Worm (Caenorhabditis elegans) whole organism, L4 larva: ENCODE data around the gene lys-8.

ENCODE experiments used
- D1046.2 ChIP-seq: fragments of 200-800 bp; sonication (Bioruptor generic); IDR thresholded peaks from 2 replicates; pipeline ENCODE4 v1.3.6; 2022; ENCODE audit warnings: missing genetic modification characterization, missing compliant biosample characterization
- F10B5.3 ChIP-seq: sonication (generic microtip); optimal IDR thresholded peaks from 2 replicates; lab custom pipeline; 2016; ENCODE audit warnings: mild to moderate bottlenecking, missing genetic modification characterization, missing compliant biosample characterization
- R02D3.7 ChIP-seq: fragments of 150-350 bp; sonication (generic microtip); optimal IDR thresholded peaks from 3 replicates; lab custom pipeline; 2014; ENCODE audit warnings: missing biosample characterization, missing genetic modification characterization
- Y75B8A.6 ChIP-seq: fragments of 200-800 bp; sonication (Bioruptor generic); IDR thresholded peaks from 2 replicates; pipeline ENCODE4 v1.3.6; 2022; ENCODE audit warnings: missing genetic modification reagents, missing genetic modification characterization, missing compliant biosample characterization
- aha-1 ChIP-seq: fragments of 150-350 bp; peaks from one replicate; lab custom pipeline; 2014; ENCODE audit warnings: missing biosample characterization, missing genetic modification characterization
- ama-1 ChIP-seq: fragments of 150-350 bp; optimal IDR thresholded peaks from 2 replicates; lab custom pipeline; 2014; ENCODE audit warnings: inconsistent platforms, mixed read lengths
- ces-1 ChIP-seq: fragments of 150-350 bp; sonication (generic microtip); optimal IDR thresholded peaks from 4 replicates; lab custom pipeline; 2014; ENCODE audit warnings: missing biosample characterization, missing genetic modification reagents, missing genetic modification characterization
- daf-16 ChIP-seq, 3 experiments: sonication (generic microtip); optimal IDR thresholded peaks; 2 replicates each; lab custom pipeline; 2016 to 2017; ENCODE audit warnings: missing genetic modification characterization in 3 of 3, missing genetic modification reagents in 3 of 3, mild to moderate bottlenecking in 2 of 3, missing compliant biosample characterization in 2 of 3, missing biosample characterization in 1 of 3, moderate library complexity in 1 of 3
- daf-8 ChIP-seq: fragments of 200-800 bp; sonication (Bioruptor generic); IDR thresholded peaks from 2 replicates; pipeline ENCODE4 v1.3.6; 2022; ENCODE audit warnings: missing genetic modification characterization, missing compliant biosample characterization
- dmd-6 ChIP-seq: fragments of 200-800 bp; sonication (Bioruptor generic); IDR thresholded peaks from 2 replicates; pipeline ENCODE4 v1.3.6; 2022; ENCODE audit warnings: missing genetic modification reagents, missing genetic modification characterization, missing compliant biosample characterization
- dve-1 ChIP-seq: sonication (generic microtip); optimal IDR thresholded peaks from 2 replicates; lab custom pipeline; 2017; ENCODE audit warnings: antibody characterized with exemption, mild to moderate bottlenecking, missing genetic modification characterization, missing compliant biosample characterization; ENCODE audit not compliant: insufficient read depth
- hlh-11 ChIP-seq: fragments of 200-800 bp; sonication (Bioruptor generic); optimal IDR thresholded peaks from 2 replicates; lab custom pipeline; 2018; ENCODE audit warnings: mild to moderate bottlenecking, missing genetic modification characterization, missing compliant biosample characterization
- hlh-30 ChIP-seq: sonication (generic microtip); optimal IDR thresholded peaks from 2 replicates; lab custom pipeline; 2017; ENCODE audit warnings: antibody characterized with exemption, mild to moderate bottlenecking, missing genetic modification characterization, missing compliant biosample characterization; ENCODE audit not compliant: insufficient read depth
- hmg-1.1 ChIP-seq: fragments of 200-800 bp; sonication (Bioruptor generic); IDR thresholded peaks from 2 replicates; pipeline ENCODE4 v1.3.6; 2022; ENCODE audit warnings: missing genetic modification reagents, missing genetic modification characterization, missing compliant biosample characterization
- jun-1 ChIP-seq: fragments of 150-350 bp; optimal IDR thresholded peaks from 2 replicates; lab custom pipeline; 2014; ENCODE audit warnings: missing biosample characterization, missing genetic modification reagents, missing genetic modification characterization
- lin-1 ChIP-seq: fragments of 200-800 bp; sonication (Bioruptor generic); IDR thresholded peaks from 2 replicates; pipeline ENCODE4 v1.3.6; 2022; ENCODE audit warnings: missing genetic modification reagents, missing genetic modification characterization, missing compliant biosample characterization
- lin-13 ChIP-seq: fragments of 150-350 bp; optimal IDR thresholded peaks from 2 replicates; lab custom pipeline; 2014; ENCODE audit warnings: missing biosample characterization, missing genetic modification reagents, missing genetic modification characterization
- lin-15B ChIP-seq: fragments of 150-350 bp; sonication (generic microtip); optimal IDR thresholded peaks from 3 replicates; lab custom pipeline; 2014; ENCODE audit warnings: missing biosample characterization, missing genetic modification characterization
- mdl-1 ChIP-seq, 2 experiments: fragments of 150-350 bp in 1 of 2; sonication (generic microtip) in 1 of 2; optimal IDR thresholded peaks; 2 replicates each; lab custom pipeline; 2014 to 2017; ENCODE audit warnings: missing biosample characterization in 2 of 2, missing genetic modification characterization in 2 of 2
- nhr-102 ChIP-seq: sonication (generic microtip); optimal IDR thresholded peaks from 2 replicates; lab custom pipeline; 2016; ENCODE audit warnings: mild to moderate bottlenecking, missing genetic modification characterization, moderate library complexity, missing compliant biosample characterization
- nhr-237 ChIP-seq: sonication (generic microtip); optimal IDR thresholded peaks from 2 replicates; lab custom pipeline; 2017; ENCODE audit warnings: missing biosample characterization, missing genetic modification characterization
- nhr-25 ChIP-seq: sonication (generic microtip); optimal IDR thresholded peaks from 2 replicates; lab custom pipeline; 2017; ENCODE audit warnings: missing genetic modification characterization, mild to moderate bottlenecking, missing compliant biosample characterization, antibody characterized with exemption, moderate library complexity, borderline replicate concordance; ENCODE audit not compliant: insufficient read depth
- nhr-28 ChIP-seq: fragments of 150-350 bp; optimal IDR thresholded peaks from 2 replicates; lab custom pipeline; 2014; ENCODE audit warnings: missing biosample characterization, missing genetic modification characterization
- nhr-77 ChIP-seq: fragments of 150-350 bp; optimal IDR thresholded peaks from 2 replicates; lab custom pipeline; 2014; ENCODE audit warnings: missing biosample characterization, missing genetic modification characterization
- pqm-1 ChIP-seq: sonication (generic microtip); optimal IDR thresholded peaks from 2 replicates; lab custom pipeline; 2017; ENCODE audit warnings: missing biosample characterization, missing genetic modification characterization
- rbr-2 ChIP-seq: sonication (generic microtip); optimal IDR thresholded peaks from 2 replicates; lab custom pipeline; 2016; ENCODE audit warnings: missing genotype, missing genetic modification characterization, missing compliant biosample characterization
- sdz-12 ChIP-seq: fragments of 200-800 bp; sonication (Bioruptor generic); optimal IDR thresholded peaks from 2 replicates; lab custom pipeline; 2018; ENCODE audit warnings: mild to moderate bottlenecking, missing genetic modification characterization, missing compliant biosample characterization
- set-16 ChIP-seq: fragments of 200-800 bp; sonication (Bioruptor generic); IDR thresholded peaks from 2 replicates; pipeline ENCODE4 v1.3.6; 2022; ENCODE audit warnings: missing genetic modification reagents, missing genetic modification characterization, missing compliant biosample characterization
- skn-1 ChIP-seq: fragments of 150-350 bp; optimal IDR thresholded peaks from 2 replicates; lab custom pipeline; 2014; ENCODE audit warnings: missing biosample characterization, missing genetic modification characterization
- spr-1 ChIP-seq: sonication (generic microtip); optimal IDR thresholded peaks from 2 replicates; lab custom pipeline; 2016; ENCODE audit warnings: mild to moderate bottlenecking, missing genetic modification characterization, missing compliant biosample characterization
- unc-39 ChIP-seq: sonication (generic microtip); optimal IDR thresholded peaks from 2 replicates; lab custom pipeline; 2017; ENCODE audit warnings: missing biosample characterization, missing genetic modification characterization
- unc-62 ChIP-seq, 3 experiments: fragments of 150-350 bp in 1 of 3; sonication (generic microtip); optimal IDR thresholded peaks in 2 of 3; peaks in 1 of 3; 1 replicate in 1 of 3; 2 replicates in 2 of 3; lab custom pipeline; 2014 to 2017; ENCODE audit warnings: missing biosample characterization in 3 of 3, missing genetic modification characterization in 3 of 3, missing genetic modification reagents in 3 of 3, missing genotype in 1 of 3
- zag-1 ChIP-seq: fragments of 150-350 bp; optimal IDR thresholded peaks from 2 replicates; lab custom pipeline; 2014; ENCODE audit warnings: missing biosample characterization, missing genetic modification characterization
- ztf-7 ChIP-seq: fragments of 150-350 bp; optimal IDR thresholded peaks from 2 replicates; lab custom pipeline; 2014; ENCODE audit warnings: missing biosample characterization, missing genetic modification characterization

lys-8 gene

DNA sequence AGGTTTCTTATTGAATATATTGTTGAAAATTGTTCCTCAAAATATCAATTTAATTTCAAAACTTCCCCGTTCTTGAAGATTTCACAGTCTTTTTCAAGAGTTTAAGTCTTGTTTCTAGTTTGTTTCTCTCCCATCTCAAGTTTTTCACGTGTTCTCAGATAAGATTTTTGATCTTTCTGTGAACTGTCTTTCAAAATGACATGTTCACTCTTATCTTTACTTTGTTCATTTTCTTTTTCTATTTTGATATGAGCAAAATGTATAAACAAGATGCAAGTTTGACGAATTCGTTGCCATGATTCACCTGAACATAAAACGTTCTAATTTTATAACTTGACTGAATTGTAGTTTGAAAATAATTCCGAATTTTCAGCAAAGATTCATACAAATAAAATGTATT, 31.2 kb upstream of the lys-8 start:
- TF ChIP-seq daf-16 (GFP tag; optimal IDR thresholded peaks at IDR 0.05; lab: Kevin White, UChicago) (no peak), daf-16 (tag; optimal IDR thresholded peaks at IDR 0.05; lab: Kevin White, UChicago) (peak; percentile 51), dve-1 (tag; lab: Kevin White, UChicago) (peak; percentile 19), dmd-6 (peak; percentile 85), sdz-12 (GFP tag; lab: Kevin White, UChicago) (no peak)

DNA sequence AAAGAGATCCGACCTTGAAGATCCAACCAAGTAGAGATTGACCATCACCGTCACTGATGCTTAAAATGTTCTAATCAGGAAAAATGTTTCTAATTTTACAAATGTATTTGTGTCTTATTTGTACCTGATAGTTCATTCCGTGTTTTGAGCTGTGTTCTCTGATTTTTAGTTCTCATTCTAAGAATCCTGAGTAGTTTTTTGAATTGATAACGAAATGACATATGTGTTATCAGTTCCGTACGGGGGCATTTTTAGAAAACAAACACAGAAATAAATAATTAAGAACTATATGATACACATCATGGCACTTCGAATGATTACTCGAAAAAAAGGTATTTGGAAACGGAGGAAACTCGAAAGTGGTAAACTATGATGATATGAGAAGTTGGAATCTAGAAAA, 30.5 kb upstream of the lys-8 start:
- TF ChIP-seq ztf-7 (tag; lab: Kevin White, UChicago): no peak
- TF ChIP-seq unc-62 (GFP tag; optimal IDR thresholded peaks at IDR 0.05 in 1 of 2; lab: Kevin White, UChicago): peak in 1 of 2 experiments; percentile 2
- TF ChIP-seq unc-62 (tag; optimal IDR thresholded peaks at IDR 0.05; lab: Kevin White, UChicago): no peak
- no peak for TF ChIP-seq ces-1 (GFP tag; lab: Kevin White, UChicago)
- TF ChIP-seq zag-1 (tag; lab: Kevin White, UChicago): no peak
- TF ChIP-seq spr-1 (tag; lab: Kevin White, UChicago): no peak
- TF ChIP-seq jun-1 (tag; lab: Kevin White, UChicago): no peak
- TF ChIP-seq lin-13 (GFP tag; lab: Kevin White, UChicago): no peak
- TF ChIP-seq lin-15B (tag; lab: Kevin White, UChicago): no peak
- TF ChIP-seq dve-1 (tag; lab: Kevin White, UChicago): peak; percentile 21
- no peak for TF ChIP-seq daf-16 (GFP tag; optimal IDR thresholded peaks at IDR 0.05; lab: Kevin White, UChicago)
- peak; percentile 47 for TF ChIP-seq daf-16 (tag; optimal IDR thresholded peaks at IDR 0.05; lab: Kevin White, UChicago)
- TF ChIP-seq F10B5.3 (tag; lab: Kevin White, UChicago): no peak
- peak; percentile 22 for TF ChIP-seq nhr-102 (tag; lab: Kevin White, UChicago)

DNA sequence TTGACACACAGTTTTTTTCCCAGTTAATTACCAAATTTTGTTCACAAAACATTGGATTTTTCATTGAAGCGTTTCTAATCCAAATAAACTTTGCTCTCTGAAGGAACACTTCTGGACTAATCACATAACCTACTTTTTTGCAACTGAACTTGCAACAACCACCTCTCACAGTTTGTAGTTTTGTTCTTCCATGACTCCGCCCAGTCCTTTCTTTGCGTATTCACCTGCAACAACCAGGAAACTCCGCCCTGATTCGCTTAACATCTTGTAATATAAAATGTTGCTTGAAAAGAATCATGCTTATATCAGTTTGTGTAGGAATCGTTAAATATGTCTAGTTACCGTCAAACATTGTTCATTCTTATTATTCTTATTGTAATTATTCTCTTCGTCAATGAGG, 29.5 kb upstream of the lys-8 start, which contains the start of gene ins-11:
Gene ins-11 (plus strand): TSS at position 301 of the 400 bp plus-strand sequence.
- TF ChIP-seq Y75B8A.6 (GFP tag; lab: Robert Waterston, UW): no peak

DNA sequence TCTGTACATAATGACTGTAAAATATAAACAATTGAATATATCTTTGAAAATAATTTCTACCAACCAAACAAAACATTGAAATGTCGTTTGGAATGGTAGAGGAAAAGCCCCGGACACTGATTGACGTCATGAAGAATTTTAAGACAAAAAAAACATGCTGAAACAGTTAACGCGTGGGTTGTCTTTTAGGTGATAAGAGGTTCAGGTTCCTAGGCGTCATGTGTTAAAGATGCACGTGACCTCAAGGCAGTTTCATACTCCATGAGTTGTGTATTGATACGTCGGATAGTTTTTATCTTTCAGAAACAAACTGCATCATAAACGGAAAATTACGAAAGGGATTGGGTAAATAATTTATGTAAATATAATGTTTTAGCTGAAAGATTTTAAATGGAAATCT, 28.8 kb upstream of the lys-8 start:
- TF ChIP-seq lin-1 (GFP tag; lab: Robert Waterston, UW) (0 out of 2 replicates have a peak, but pooled peaks have one; percentile 25), unc-39 (tag; lab: Kevin White, UChicago) (no peak), aha-1 (tag; lab: Kevin White, UChicago) (no peak), nhr-25 (tag; lab: Kevin White, UChicago) (no peak), rbr-2 (tag; lab: Kevin White, UChicago) (no peak), nhr-28 (tag; lab: Kevin White, UChicago) (peak; percentile 6), hlh-11 (tag; lab: Kevin White, UChicago) (peak; percentile 48), hlh-30 (tag; lab: Kevin White, UChicago) (peak; percentile 59), nhr-77 (peak; percentile 60), lin-13 (GFP tag; lab: Kevin White, UChicago) (no peak), daf-16 (GFP tag; optimal IDR thresholded peaks at IDR 0.05; lab: Kevin White, UChicago) (no peak), daf-16 (tag; optimal IDR thresholded peaks at IDR 0.05; lab: Kevin White, UChicago) (peak; percentile 79), daf-8 (GFP tag; lab: Robert Waterston, UW) (no peak), skn-1 (tag; lab: Kevin White, UChicago) (no peak), mdl-1 (tag; optimal IDR thresholded peaks at IDR 0.05; lab: Kevin White, UChicago) (peak in 1 of 2 experiments; percentile 34), pqm-1 (peak; percentile 73), nhr-237 (tag; lab: Kevin White, UChicago) (no peak), hmg-1.1 (GFP tag; lab: Robert Waterston, UW) (no peak), R02D3.7 (tag; lab: Kevin White, UChicago) (no peak), dmd-6 (peak; percentile 67), D1046.2 (GFP tag; lab: Robert Waterston, UW) (no peak), dve-1 (tag; lab: Kevin White, UChicago) (peak; percentile 83), set-16 (GFP tag; lab: Robert Waterston, UW) (no peak), ama-1 (lab: Kevin White, UChicago) (no peak)
